In genomic region chr3R:16221359-16222299, dm6 we compare ENCODE assay signal across 5 fruit fly cellular contexts.
TF ChIP-seq lines count a peak whose summit lies in the region.

No protein-coding gene starts in this region.

- TF ChIP-seq CTCF in whole organism, embryonic (GFP tag; optimal IDR thresholded peaks at IDR 0.05; lab: Kevin White, UChicago) = peak; percentile 46

TF ChIP-seq in whole organism, adult, 20 proteins besides CTCF, POLR2A, EP300 and RAD21 (continues in another document):
- TF ChIP-seq Crg-1 (GFP tag; optimal IDR thresholded peaks at IDR 0.05; lab: Kevin White, UChicago) = no peak
- peak; percentile 51 for TF ChIP-seq CG12768 (GFP tag; optimal IDR thresholded peaks at IDR 0.05; lab: Kevin White, UChicago)
- TF ChIP-seq tj (GFP tag; optimal IDR thresholded peaks at IDR 0.05; lab: Kevin White, UChicago) = peak; percentile 66
- TF ChIP-seq bab1 (GFP tag; optimal IDR thresholded peaks at IDR 0.05; lab: Kevin White, UChicago) = no peak
- no peak for TF ChIP-seq ovo (GFP tag; optimal IDR thresholded peaks at IDR 0.05; lab: Kevin White, UChicago)
- peak; percentile 37 for TF ChIP-seq CG5204 (GFP tag; optimal IDR thresholded peaks at IDR 0.05; lab: Kevin White, UChicago)
- no peak for TF ChIP-seq cnc (optimal IDR thresholded peaks at IDR 0.05; lab: Kevin White, UChicago)
- TF ChIP-seq Mnt (GFP tag; optimal IDR thresholded peaks at IDR 0.05; lab: Kevin White, UChicago) = no peak
- TF ChIP-seq toe (GFP tag; optimal IDR thresholded peaks at IDR 0.05; lab: Kevin White, UChicago) = peak; percentile 17
- TF ChIP-seq kay (GFP tag; lab: Kevin White, UChicago; ENCODE audit: borderline replicate concordance) = no peak
- TF ChIP-seq CG1620 (GFP tag; optimal IDR thresholded peaks at IDR 0.05; lab: Kevin White, UChicago) = no peak
- peak; percentile 75 for TF ChIP-seq CG33017 (tag; optimal IDR thresholded peaks at IDR 0.05; lab: Kevin White, UChicago)
- TF ChIP-seq CG11617 (GFP tag; optimal IDR thresholded peaks at IDR 0.05; lab: Kevin White, UChicago) = peak; percentile 87
- peak; percentile 62 for TF ChIP-seq pad (GFP tag; optimal IDR thresholded peaks at IDR 0.05; lab: Kevin White, UChicago)
- TF ChIP-seq Hr96 (GFP tag; optimal IDR thresholded peaks at IDR 0.05; lab: Kevin White, UChicago) = no peak
- peak; percentile 37 for TF ChIP-seq CG14711 (tag; optimal IDR thresholded peaks at IDR 0.05; lab: Kevin White, UChicago)
- peak; percentile 88 for TF ChIP-seq CG7045 (GFP tag; optimal IDR thresholded peaks at IDR 0.05; lab: Kevin White, UChicago)
- peak; percentile 70 for TF ChIP-seq CG7101 (tag; optimal IDR thresholded peaks at IDR 0.05; lab: Kevin White, UChicago)
- no peak for TF ChIP-seq cic (GFP tag; optimal IDR thresholded peaks at IDR 0.05; lab: Kevin White, UChicago)

TF ChIP-seq in whole organism, embryonic, 481 proteins besides CTCF, POLR2A, EP300 and RAD21 (continues in another document):
- TF ChIP-seq vnd (GFP tag; IDR thresholded peaks at IDR 0.05; lab: Robert Waterston, UW; ENCODE audit: partially characterized antibody) = no peak
- peak; percentile 81 for TF ChIP-seq CG6683 (GFP tag; optimal IDR thresholded peaks at IDR 0.05; lab: Kevin White, UChicago)
- TF ChIP-seq Oli (tag; optimal IDR thresholded peaks at IDR 0.05; lab: Kevin White, UChicago) = peak; percentile 98
- peak; percentile 71 for TF ChIP-seq Fer2 (tag; optimal IDR thresholded peaks at IDR 0.05; lab: Kevin White, UChicago)
- no peak for TF ChIP-seq dan (GFP tag; IDR thresholded peaks at IDR 0.05; lab: Robert Waterston, UW)
- TF ChIP-seq CG12659 (GFP tag; optimal IDR thresholded peaks at IDR 0.05; lab: Kevin White, UChicago) = peak; percentile 96
- no peak for TF ChIP-seq MESR4 (GFP tag; optimal IDR thresholded peaks at IDR 0.05; lab: Kevin White, UChicago)
- TF ChIP-seq CG1233 (GFP tag; optimal IDR thresholded peaks at IDR 0.05; lab: Kevin White, UChicago) = peak; percentile 96
- peak; percentile 96 for TF ChIP-seq CG8924 (tag; optimal IDR thresholded peaks at IDR 0.05; lab: Kevin White, UChicago)
- TF ChIP-seq YL-1 (GFP tag; optimal IDR thresholded peaks at IDR 0.05; lab: Kevin White, UChicago) = peak; percentile 85
- TF ChIP-seq CG3163 (GFP tag; optimal IDR thresholded peaks at IDR 0.05; lab: Kevin White, UChicago) = no peak
- TF ChIP-seq grn (GFP tag; optimal IDR thresholded peaks at IDR 0.05; lab: Kevin White, UChicago) = peak; percentile 87
- TF ChIP-seq Ravus (GFP tag; IDR thresholded peaks at IDR 0.05; lab: Robert Waterston, UW) = peak; percentile 40
- peak; percentile 99 for TF ChIP-seq CG17361 (GFP tag; IDR thresholded peaks at IDR 0.05; lab: Robert Waterston, UW)
- peak; percentile 93 for TF ChIP-seq dmrt99B (tag; optimal IDR thresholded peaks at IDR 0.05; lab: Kevin White, UChicago)
- peak; percentile 73; the same call in 2 of the 3 replicates for TF ChIP-seq CG7357 (GFP tag; IDR thresholded peaks at IDR 0.05; lab: Robert Waterston, UW)
- TF ChIP-seq sima (GFP tag; optimal IDR thresholded peaks at IDR 0.05; lab: Kevin White, UChicago) = peak; percentile 44
- peak; percentile 50 for TF ChIP-seq sd (tag; optimal IDR thresholded peaks at IDR 0.05; lab: Kevin White, UChicago)

TF ChIP-seq in whole organism, prepupa, 60 proteins besides CTCF, POLR2A, EP300 and RAD21 (continues in another document):
- TF ChIP-seq acj6 (GFP tag; optimal IDR thresholded peaks at IDR 0.05; lab: Kevin White, UChicago) (peak; percentile 87), CG6854 (GFP tag; optimal IDR thresholded peaks at IDR 0.05; lab: Kevin White, UChicago) (peak; percentile 61), Sox14 (GFP tag; optimal IDR thresholded peaks at IDR 0.05; lab: Kevin White, UChicago) (peak; percentile 66), svp (GFP tag; lab: Kevin White, UChicago) (peak; percentile 84), CG6163 (GFP tag; IDR thresholded peaks at IDR 0.05; lab: Robert Waterston, UW) (peak; percentile 43; the same call in 2 of the 3 replicates), CG11294 (GFP tag; IDR thresholded peaks at IDR 0.05; lab: Robert Waterston, UW) (peak; percentile 59), CG7368 (GFP tag; optimal IDR thresholded peaks at IDR 0.05; lab: Kevin White, UChicago) (no peak), CG4318 (GFP tag; optimal IDR thresholded peaks at IDR 0.05; lab: Kevin White, UChicago) (peak; percentile 98), CG1621 (tag; optimal IDR thresholded peaks at IDR 0.05; lab: Kevin White, UChicago) (no peak), fkh (GFP tag; optimal IDR thresholded peaks at IDR 0.05; lab: Kevin White, UChicago) (peak; percentile 62), CG11902 (GFP tag; optimal IDR thresholded peaks at IDR 0.05; lab: Kevin White, UChicago) (peak; percentile 78), ss (GFP tag; optimal IDR thresholded peaks at IDR 0.05; lab: Kevin White, UChicago) (peak; percentile 81 to 89), CG15336 (GFP tag; IDR thresholded peaks at IDR 0.05; lab: Robert Waterston, UW) (peak; percentile 71), CG10669 (GFP tag; optimal IDR thresholded peaks at IDR 0.05; lab: Kevin White, UChicago) (peak; percentile 61), esn (GFP tag; optimal IDR thresholded peaks at IDR 0.05; lab: Kevin White, UChicago) (peak; percentile 85), Hr4 (GFP tag; optimal IDR thresholded peaks at IDR 0.05; lab: Kevin White, UChicago) (peak; percentile 85), CG32006 (GFP tag; optimal IDR thresholded peaks at IDR 0.05; lab: Kevin White, UChicago) (peak; percentile 99), Ets21C (GFP tag; optimal IDR thresholded peaks at IDR 0.05; lab: Kevin White, UChicago) (peak; percentile 7), OdsH (GFP tag; optimal IDR thresholded peaks at IDR 0.05; lab: Kevin White, UChicago) (peak; percentile 81)

TF ChIP-seq in whole organism, pupa, 21 proteins besides CTCF, POLR2A, EP300 and RAD21 (continues in another document):
- TF ChIP-seq Pif1B (GFP tag; optimal IDR thresholded peaks at IDR 0.05; lab: Kevin White, UChicago) = peak; percentile 42
- TF ChIP-seq CG17806 (tag; optimal IDR thresholded peaks at IDR 0.05; lab: Kevin White, UChicago) = peak; percentile 71
- peak; percentile 29 for TF ChIP-seq rn (GFP tag; IDR thresholded peaks at IDR 0.05; lab: Robert Waterston, UW)
- TF ChIP-seq CG8159 (tag; optimal IDR thresholded peaks at IDR 0.05; lab: Kevin White, UChicago) = peak; percentile 91
- peak; percentile 61 for TF ChIP-seq EcR (GFP tag; optimal IDR thresholded peaks at IDR 0.05; lab: Kevin White, UChicago)
- TF ChIP-seq CG14655 (GFP tag; optimal IDR thresholded peaks at IDR 0.05; lab: Kevin White, UChicago) = peak; percentile 97
- peak; percentile 63 for TF ChIP-seq D1 (tag; optimal IDR thresholded peaks at IDR 0.05; lab: Kevin White, UChicago)
- peak; percentile 91 for TF ChIP-seq Snoo (tag; optimal IDR thresholded peaks at IDR 0.05; lab: Kevin White, UChicago)
- TF ChIP-seq CG15710 (tag; optimal IDR thresholded peaks at IDR 0.05; lab: Kevin White, UChicago) = peak; percentile 89
- TF ChIP-seq gl (tag; optimal IDR thresholded peaks at IDR 0.05; lab: Kevin White, UChicago) = no peak
- no peak; the same call in 2 of the 3 replicates for TF ChIP-seq fd96Ca (GFP tag; IDR thresholded peaks at IDR 0.05; lab: Robert Waterston, UW)
- peak; percentile 38 for TF ChIP-seq CG13204 (GFP tag; optimal IDR thresholded peaks at IDR 0.05; lab: Kevin White, UChicago)
- peak; percentile 92 for TF ChIP-seq CG9948 (tag; optimal IDR thresholded peaks at IDR 0.05; lab: Kevin White, UChicago)
- TF ChIP-seq CG32121 (GFP tag; IDR thresholded peaks at IDR 0.05; lab: Robert Waterston, UW) = peak; percentile 71; the same call in 1 of the 2 replicates
- peak; percentile 12; the same call in 1 of the 2 replicates for TF ChIP-seq CG10348 (GFP tag; IDR thresholded peaks at IDR 0.05; lab: Robert Waterston, UW)
- TF ChIP-seq CG4496 (GFP tag; IDR thresholded peaks at IDR 0.05; lab: Robert Waterston, UW) = peak; percentile 76
- peak; percentile 85 for TF ChIP-seq CG8301 (tag; optimal IDR thresholded peaks at IDR 0.05; lab: Kevin White, UChicago)
- peak; percentile 67 for TF ChIP-seq CG34367 (tag; optimal IDR thresholded peaks at IDR 0.05; lab: Kevin White, UChicago)
- no peak; the same call in 1 of the 2 replicates for TF ChIP-seq Ets98B (GFP tag; IDR thresholded peaks at IDR 0.05; lab: Robert Waterston, UW)
- peak; percentile 67 for TF ChIP-seq Pif1A (GFP tag; optimal IDR thresholded peaks at IDR 0.05; lab: Kevin White, UChicago)

TF ChIP-seq in whole organism, wandering third instar larva, 38 proteins besides CTCF, POLR2A, EP300 and RAD21 (continues in another document):
- TF ChIP-seq rgr (GFP tag; optimal IDR thresholded peaks at IDR 0.05; lab: Kevin White, UChicago) (peak; percentile 80), dl (GFP tag; optimal IDR thresholded peaks at IDR 0.05; lab: Kevin White, UChicago; ENCODE audit: insufficient read depth in 1 of 2, partially characterized antibody in 2 of 2) (no peak), Hnf4 (GFP tag; optimal IDR thresholded peaks at IDR 0.05; lab: Kevin White, UChicago) (no peak), Sp1 (GFP tag; optimal IDR thresholded peaks at IDR 0.05; lab: Kevin White, UChicago) (peak; percentile 90), dsf (GFP tag; optimal IDR thresholded peaks at IDR 0.05; lab: Kevin White, UChicago; ENCODE audit: borderline replicate concordance) (no peak), GATAd (GFP tag; optimal IDR thresholded peaks at IDR 0.05; lab: Kevin White, UChicago) (no peak), foxo (GFP tag; optimal IDR thresholded peaks at IDR 0.05; lab: Kevin White, UChicago) (peak in 1 of 2 experiments; percentile 83), usp (GFP tag; optimal IDR thresholded peaks at IDR 0.05; lab: Kevin White, UChicago) (no peak), Dfd (GFP tag; optimal IDR thresholded peaks at IDR 0.05; lab: Kevin White, UChicago) (peak; percentile 74), psq (GFP tag; optimal IDR thresholded peaks at IDR 0.05; lab: Kevin White, UChicago) (peak; percentile 89), Hr83 (GFP tag; optimal IDR thresholded peaks at IDR 0.05; lab: Kevin White, UChicago; ENCODE audit: poor library complexity, severe bottlenecking) (peak; percentile 36), HLH106 (tag; optimal IDR thresholded peaks at IDR 0.05; lab: Kevin White, UChicago) (peak; percentile 85), jim (GFP tag; optimal IDR thresholded peaks at IDR 0.05; lab: Kevin White, UChicago) (no peak), OdsH (GFP tag; optimal IDR thresholded peaks at IDR 0.05; lab: Kevin White, UChicago) (peak; percentile 76), pan (optimal IDR thresholded peaks at IDR 0.05; lab: Kevin White, UChicago) (no peak), CG9705 (GFP tag; optimal IDR thresholded peaks at IDR 0.05; lab: Kevin White, UChicago) (peak; percentile 23), tai (GFP tag; optimal IDR thresholded peaks at IDR 0.05; lab: Kevin White, UChicago) (no peak), brk (GFP tag; optimal IDR thresholded peaks at IDR 0.05; lab: Kevin White, UChicago) (no peak), br (GFP tag; optimal IDR thresholded peaks at IDR 0.05; lab: Kevin White, UChicago) (peak; percentile 37), N (GFP tag; optimal IDR thresholded peaks at IDR 0.05; lab: Kevin White, UChicago) (peak; percentile 14), CG32264 (GFP tag; optimal IDR thresholded peaks at IDR 0.05; lab: Kevin White, UChicago) (no peak), fru (GFP tag; optimal IDR thresholded peaks at IDR 0.05; lab: Kevin White, UChicago) (peak; percentile 34), Myc (optimal IDR thresholded peaks at IDR 0.05; lab: Kevin White, UChicago) (no peak), sage (GFP tag; optimal IDR thresholded peaks at IDR 0.05; lab: Kevin White, UChicago) (no peak)
